Fruit fly (Drosophila melanogaster) whole organism, prepupa: ENCODE data around the gene CG34305.

Source experiments
- Blimp-1 ChIP-seq: fragments of 200-800 bp; sonication (Bioruptor generic); optimal IDR thresholded peaks from 3 replicates; lab custom pipeline; 2017; ENCODE audit warnings: missing biosample characterization, missing genetic modification characterization, mild to moderate bottlenecking, moderate library complexity, missing genetic modification reagents
- CG10631 ChIP-seq: fragments of 200-800 bp; sonication (Bioruptor generic); optimal IDR thresholded peaks from 2 replicates; lab custom pipeline; 2016; ENCODE audit warnings: missing biosample characterization, missing genetic modification characterization
- CG10669 ChIP-seq: fragments of 200-800 bp; sonication (Bioruptor generic); optimal IDR thresholded peaks from 3 replicates; lab custom pipeline; 2018; ENCODE audit warnings: missing biosample characterization, mild to moderate bottlenecking, missing genetic modification characterization, moderate library complexity
- CG11762 ChIP-seq: fragments of 200-800 bp; sonication (Bioruptor generic); optimal IDR thresholded peaks from 3 replicates; lab custom pipeline; 2016; ENCODE audit warnings: missing biosample characterization, missing genetic modification characterization; ENCODE audit not compliant: insufficient read depth
- CG11902 ChIP-seq: fragments of 200-800 bp; sonication (Bioruptor generic); optimal IDR thresholded peaks from 3 replicates; lab custom pipeline; 2016; ENCODE audit warnings: missing biosample characterization, missing genetic modification characterization
- CG15336 ChIP-seq: fragments of 200-800 bp; sonication (Bioruptor generic); IDR thresholded peaks from 2 replicates; pipeline ENCODE4 v1.3.6; 2022; ENCODE audit warnings: missing biosample characterization, missing genetic modification characterization
- CG1621 ChIP-seq: fragments of 200-800 bp; sonication (Bioruptor generic); optimal IDR thresholded peaks from 3 replicates; lab custom pipeline; 2018; ENCODE audit warnings: missing biosample characterization, mild to moderate bottlenecking, missing genetic modification characterization
- CG3032 ChIP-seq: fragments of 200-800 bp; optimal IDR thresholded peaks from 2 replicates; lab custom pipeline; 2019; ENCODE audit warnings: missing biosample characterization, mild to moderate bottlenecking, missing genetic modification characterization, moderate library complexity
- CG31627 ChIP-seq: fragments of 200-800 bp; sonication (Bioruptor generic); optimal IDR thresholded peaks from 3 replicates; lab custom pipeline; 2016; ENCODE audit warnings: missing biosample characterization, missing genetic modification characterization
- CG34406 ChIP-seq: fragments of 200-800 bp; sonication (Bioruptor generic); optimal IDR thresholded peaks from 3 replicates; lab custom pipeline; 2016; ENCODE audit warnings: missing biosample characterization, missing genetic modification characterization
- CG4318 ChIP-seq: fragments of 200-800 bp; sonication (Bioruptor generic); optimal IDR thresholded peaks from 3 replicates; lab custom pipeline; 2017; ENCODE audit warnings: missing biosample characterization, mild to moderate bottlenecking, missing genetic modification characterization
- CG6163 ChIP-seq: fragments of 200-800 bp; sonication (Bioruptor generic); IDR thresholded peaks from 3 replicates; pipeline ENCODE4 v1.3.6; 2022; ENCODE audit warnings: missing biosample characterization, missing genetic modification characterization
- CG6792 ChIP-seq: fragments of 200-800 bp; sonication (Bioruptor generic); optimal IDR thresholded peaks from 3 replicates; lab custom pipeline; 2016; ENCODE audit warnings: missing biosample characterization, missing genetic modification characterization
- CG6808 ChIP-seq: fragments of 200-800 bp; sonication (Bioruptor generic); optimal IDR thresholded peaks from 3 replicates; lab custom pipeline; 2017; ENCODE audit warnings: missing biosample characterization, missing genetic modification characterization, mild to moderate bottlenecking, moderate library complexity, missing genetic modification reagents
- CG6854 ChIP-seq: fragments of 200-800 bp; sonication (Bioruptor generic); optimal IDR thresholded peaks from 2 replicates; lab custom pipeline; 2017; ENCODE audit warnings: missing biosample characterization, mild to moderate bottlenecking, missing genetic modification characterization
- CG7368 ChIP-seq: fragments of 200-800 bp; sonication (Bioruptor generic); optimal IDR thresholded peaks from 3 replicates; lab custom pipeline; 2016; ENCODE audit warnings: missing biosample characterization, missing genetic modification characterization
- CG8319 ChIP-seq: fragments of 200-800 bp; sonication (Bioruptor generic); optimal IDR thresholded peaks from 3 replicates; lab custom pipeline; 2016; ENCODE audit warnings: missing biosample characterization, missing genetic modification characterization
- CG8632 ChIP-seq: fragments of 200-800 bp; sonication (Bioruptor generic); optimal IDR thresholded peaks from 3 replicates; lab custom pipeline; 2016; ENCODE audit warnings: missing biosample characterization, missing genetic modification characterization
- CG9139 ChIP-seq: fragments of 200-800 bp; sonication (Bioruptor generic); optimal IDR thresholded peaks from 3 replicates; lab custom pipeline; 2017; ENCODE audit warnings: missing biosample characterization, mild to moderate bottlenecking, missing genetic modification characterization
- Eip75B ChIP-seq: fragments of 200-800 bp; sonication (Bioruptor generic); optimal IDR thresholded peaks from 3 replicates; lab custom pipeline; 2016; ENCODE audit warnings: missing biosample characterization, missing genetic modification characterization
- Eip78C ChIP-seq: fragments of 200-800 bp; sonication (Bioruptor generic); peaks from one replicate; lab custom pipeline; 2016; ENCODE audit warnings: missing biosample characterization, missing genetic modification characterization
- Eip93F ChIP-seq: fragments of 200-800 bp; sonication (Bioruptor generic); optimal IDR thresholded peaks from 2 replicates; lab custom pipeline; 2016; ENCODE audit warnings: missing biosample characterization, mild to moderate bottlenecking, missing genetic modification characterization
- Ets21C ChIP-seq: fragments of 200-800 bp; sonication (Bioruptor generic); optimal IDR thresholded peaks from 3 replicates; lab custom pipeline; 2016; ENCODE audit warnings: missing biosample characterization, missing genetic modification characterization
- Ets96B ChIP-seq: fragments of 200-800 bp; optimal IDR thresholded peaks from 2 replicates; lab custom pipeline; 2019; ENCODE audit warnings: missing biosample characterization, mild to moderate bottlenecking, missing genetic modification characterization, moderate library complexity
- Gug ChIP-seq: fragments of 200-800 bp; sonication (Bioruptor generic); IDR thresholded peaks from 2 replicates; pipeline ENCODE4 v1.3.6; 2022; ENCODE audit warnings: missing biosample characterization, missing genetic modification characterization
- Hr38 ChIP-seq: sonication (Bioruptor generic); optimal IDR thresholded peaks from 2 replicates; lab custom pipeline; 2016; ENCODE audit warnings: missing biosample characterization, missing genetic modification characterization
- Hr4 ChIP-seq: fragments of 200-800 bp; sonication (Bioruptor generic); optimal IDR thresholded peaks from 3 replicates; lab custom pipeline; 2016; ENCODE audit warnings: missing biosample characterization, missing genetic modification characterization
- Lpt ChIP-seq: fragments of 200-800 bp; sonication (Bioruptor generic); optimal IDR thresholded peaks from 3 replicates; lab custom pipeline; 2016; ENCODE audit warnings: missing biosample characterization, missing genetic modification characterization
- Met ChIP-seq: fragments of 200-800 bp; sonication (Bioruptor generic); optimal IDR thresholded peaks from 3 replicates; lab custom pipeline; 2016; ENCODE audit warnings: missing biosample characterization, missing genetic modification characterization
- OdsH ChIP-seq: fragments of 200-800 bp; sonication (Bioruptor generic); optimal IDR thresholded peaks from 3 replicates; lab custom pipeline; 2016; ENCODE audit warnings: missing biosample characterization, missing genetic modification characterization
- Sox102F ChIP-seq: fragments of 200-800 bp; sonication (Bioruptor generic); optimal IDR thresholded peaks from 2 replicates; lab custom pipeline; 2016; ENCODE audit warnings: missing biosample characterization, mild to moderate bottlenecking, missing genetic modification characterization
- Sox14 ChIP-seq: fragments of 200-800 bp; sonication (Bioruptor generic); optimal IDR thresholded peaks from 3 replicates; lab custom pipeline; 2016; ENCODE audit warnings: missing biosample characterization, missing genetic modification characterization
- Sox15 ChIP-seq: fragments of 200-800 bp; sonication (Bioruptor generic); optimal IDR thresholded peaks from 3 replicates; lab custom pipeline; 2016; ENCODE audit warnings: missing biosample characterization, missing genetic modification characterization
- achi ChIP-seq: fragments of 200-800 bp; sonication (Bioruptor generic); optimal IDR thresholded peaks from 3 replicates; lab custom pipeline; 2016; ENCODE audit warnings: missing biosample characterization, missing genetic modification characterization
- acj6 ChIP-seq: fragments of 200-800 bp; sonication (Bioruptor generic); optimal IDR thresholded peaks from 3 replicates; lab custom pipeline; 2016; ENCODE audit warnings: missing biosample characterization, missing genetic modification characterization
- cyc ChIP-seq: fragments of 200-800 bp; sonication (Bioruptor generic); optimal IDR thresholded peaks from 3 replicates; lab custom pipeline; 2016; ENCODE audit warnings: missing biosample characterization, missing genetic modification characterization
- dsx ChIP-seq: fragments of 200-800 bp; optimal IDR thresholded peaks from 3 replicates; lab custom pipeline; 2019; ENCODE audit warnings: missing biosample characterization, mild to moderate bottlenecking, missing genetic modification characterization, moderate library complexity; ENCODE audit not compliant: poor library complexity, severe bottlenecking
- eg ChIP-seq: fragments of 200-800 bp; sonication (Bioruptor generic); IDR thresholded peaks from 3 replicates; pipeline ENCODE4 v1.3.6; 2022; ENCODE audit warnings: missing biosample characterization, missing genetic modification characterization
- esn ChIP-seq: fragments of 200-800 bp; sonication (Bioruptor generic); optimal IDR thresholded peaks from 2 replicates; lab custom pipeline; 2016; ENCODE audit warnings: missing biosample characterization, mild to moderate bottlenecking, missing genetic modification characterization, moderate library complexity
- fd59A ChIP-seq: fragments of 200-800 bp; sonication (Bioruptor generic); optimal IDR thresholded peaks from 2 replicates; lab custom pipeline; 2017; ENCODE audit warnings: missing biosample characterization, mild to moderate bottlenecking, missing genetic modification characterization, missing genetic modification reagents
- fd85E ChIP-seq: fragments of 200-800 bp; sonication (Bioruptor generic); optimal IDR thresholded peaks from 3 replicates; lab custom pipeline; 2016; ENCODE audit warnings: missing biosample characterization, missing genetic modification characterization
- fkh ChIP-seq: fragments of 200-800 bp; sonication (Bioruptor generic); optimal IDR thresholded peaks from 3 replicates; lab custom pipeline; 2017; ENCODE audit warnings: missing biosample characterization, mild to moderate bottlenecking, missing genetic modification characterization, moderate library complexity
- lz ChIP-seq: fragments of 200-800 bp; sonication (Bioruptor generic); optimal IDR thresholded peaks from 3 replicates; lab custom pipeline; 2016; ENCODE audit warnings: missing biosample characterization, missing genetic modification characterization
- net ChIP-seq: fragments of 200-800 bp; sonication (Bioruptor generic); optimal IDR thresholded peaks from 3 replicates; lab custom pipeline; 2016; ENCODE audit warnings: missing biosample characterization, missing genetic modification characterization
- pdm3 ChIP-seq: fragments of 200-800 bp; sonication (Bioruptor generic); optimal IDR thresholded peaks from 3 replicates; lab custom pipeline; 2016; ENCODE audit warnings: missing biosample characterization, missing genetic modification characterization
- salr ChIP-seq, 2 experiments: fragments of 200-800 bp; sonication (Bioruptor generic); optimal IDR thresholded peaks; 3 replicates each; lab custom pipeline; 2016 to 2018; ENCODE audit warnings: missing biosample characterization in 2 of 2, missing genetic modification characterization in 2 of 2, mild to moderate bottlenecking in 1 of 2
- spab ChIP-seq: fragments of 200-800 bp; sonication (Bioruptor generic); optimal IDR thresholded peaks from 2 replicates; lab custom pipeline; 2017; ENCODE audit warnings: missing biosample characterization, mild to moderate bottlenecking, missing genetic modification characterization, missing genetic modification reagents
- ss ChIP-seq, 2 experiments: fragments of 200-800 bp; sonication (Bioruptor generic); optimal IDR thresholded peaks; 2 replicates in 1 of 2; 3 replicates in 1 of 2; lab custom pipeline; 2017 to 2018; ENCODE audit warnings: mild to moderate bottlenecking in 2 of 2, missing biosample characterization in 2 of 2, missing genetic modification characterization in 2 of 2, moderate library complexity in 1 of 2
- svp ChIP-seq: fragments of 200-800 bp; sonication (Bioruptor generic); peaks from one replicate; lab custom pipeline; 2016; ENCODE audit warnings: missing biosample characterization, missing genetic modification characterization
- topi ChIP-seq: fragments of 200-800 bp; sonication (Bioruptor generic); optimal IDR thresholded peaks from 3 replicates; lab custom pipeline; 2016; ENCODE audit warnings: missing biosample characterization, missing genetic modification characterization
- vri ChIP-seq: fragments of 200-800 bp; sonication (Bioruptor generic); optimal IDR thresholded peaks from 3 replicates; lab custom pipeline; 2016; ENCODE audit warnings: missing biosample characterization, mild to moderate bottlenecking, missing genetic modification characterization

The CG34305 gene

dm6 chr3R:4243096-4243940 lies at the start of gene CG34305:
TSS of gene CG34305 (minus strand) at chr3R:4243146.
- TF ChIP-seq cyc (GFP tag; lab: Kevin White, UChicago): peak; percentile 37
- peak; percentile 9 for TF ChIP-seq CG11902 (GFP tag; lab: Kevin White, UChicago)
- no peak for TF ChIP-seq CG6854 (GFP tag; lab: Kevin White, UChicago)
- TF ChIP-seq CG31627 (GFP tag; lab: Kevin White, UChicago): peak; percentile 20
- no peak for TF ChIP-seq Gug (GFP tag; lab: Robert Waterston, UW)
- TF ChIP-seq CG8632: peak; percentile 13
- TF ChIP-seq esn (GFP tag; lab: Kevin White, UChicago): peak; percentile 65
- peak; percentile 84 for TF ChIP-seq Eip78C (GFP tag; lab: Kevin White, UChicago)
- peak; percentile 25 for TF ChIP-seq CG8319 (GFP tag; lab: Kevin White, UChicago)
- no peak for TF ChIP-seq CG1621 (tag; lab: Kevin White, UChicago)
- TF ChIP-seq Eip75B: peak; percentile 3
- TF ChIP-seq vri: peak; percentile 40
- TF ChIP-seq lz (GFP tag; lab: Kevin White, UChicago): peak; percentile 38
- no peak for TF ChIP-seq salr (GFP tag; optimal IDR thresholded peaks at IDR 0.05; lab: Kevin White, UChicago)
- TF ChIP-seq Sox15 (GFP tag; lab: Kevin White, UChicago): no peak
- no peak for TF ChIP-seq dsx (GFP tag; lab: Kevin White, UChicago)
- no peak for TF ChIP-seq fkh (GFP tag; lab: Kevin White, UChicago)
- no peak for TF ChIP-seq CG3032 (tag; lab: Kevin White, UChicago)
- no peak for TF ChIP-seq Blimp-1 (GFP tag; lab: Kevin White, UChicago)
- peak; percentile 58 for TF ChIP-seq topi (GFP tag; lab: Kevin White, UChicago)
- peak; percentile 28 for TF ChIP-seq Sox102F
- peak; percentile 10 for TF ChIP-seq net (GFP tag; lab: Kevin White, UChicago)
- TF ChIP-seq Eip93F (GFP tag; lab: Kevin White, UChicago): no peak
- TF ChIP-seq Met (GFP tag; lab: Kevin White, UChicago): peak; percentile 62
- TF ChIP-seq CG10669 (GFP tag; lab: Kevin White, UChicago): peak; percentile 32
- TF ChIP-seq CG7368: no peak
- peak; percentile 66 for TF ChIP-seq svp (GFP tag; lab: Kevin White, UChicago)
- no peak for TF ChIP-seq Hr38
- no peak for TF ChIP-seq fd85E (GFP tag; lab: Kevin White, UChicago)
- TF ChIP-seq CG10631: peak; percentile 18
- peak; percentile 4 for TF ChIP-seq CG11762 (GFP tag; lab: Kevin White, UChicago)
- TF ChIP-seq fd59A (GFP tag; lab: Kevin White, UChicago): no peak
- no peak for TF ChIP-seq Ets96B
- TF ChIP-seq CG6163 (GFP tag; lab: Robert Waterston, UW): no peak
- no peak for TF ChIP-seq CG6808 (GFP tag; lab: Kevin White, UChicago)
- TF ChIP-seq Hr4: no peak
- no peak for TF ChIP-seq ss (GFP tag; optimal IDR thresholded peaks at IDR 0.05; lab: Kevin White, UChicago)
- peak; percentile 15 for TF ChIP-seq achi (GFP tag; lab: Kevin White, UChicago)
- peak; percentile 42 for TF ChIP-seq OdsH
- no peak for TF ChIP-seq spab
- no peak for TF ChIP-seq Lpt (GFP tag; lab: Kevin White, UChicago)
- TF ChIP-seq CG9139: no peak
- no peak for TF ChIP-seq CG4318 (GFP tag; lab: Kevin White, UChicago)
- TF ChIP-seq eg: no peak
- peak; percentile 35 for TF ChIP-seq CG6792 (GFP tag; lab: Kevin White, UChicago)
- no peak for TF ChIP-seq Sox14 (GFP tag; lab: Kevin White, UChicago)
- TF ChIP-seq pdm3 (GFP tag; lab: Kevin White, UChicago): peak; percentile 54
- TF ChIP-seq CG15336 (GFP tag; lab: Robert Waterston, UW): no peak
- peak; percentile 14 for TF ChIP-seq Ets21C (GFP tag; lab: Kevin White, UChicago)
- peak; percentile 19 for TF ChIP-seq acj6 (GFP tag; lab: Kevin White, UChicago)
- peak; percentile 38 for TF ChIP-seq CG34406 (GFP tag; lab: Kevin White, UChicago)
